Fruit fly (Drosophila melanogaster) whole organism: ENCODE measurements around the gene CG13484.

Experiments used
- Dll ChIP-seq: fragments of >200 bp; optimal IDR thresholded peaks from 2 replicates; lab custom pipeline; 2017
- EcR ChIP-seq, 2 experiments: fragments of >200 bp; optimal IDR thresholded peaks; 2 replicates each; lab custom pipeline; 2017; ENCODE audit warnings: missing biosample characterization in 2 of 2, missing genetic modification characterization in 2 of 2, missing genetic modification reagents in 2 of 2
- pan ChIP-seq: fragments of >200 bp; optimal IDR thresholded peaks from 2 replicates; lab custom pipeline; 2017
- psq ChIP-seq: fragments of >200 bp; optimal IDR thresholded peaks from 2 replicates; lab custom pipeline; 2017
- usp ChIP-seq: fragments of >200 bp; optimal IDR thresholded peaks from 2 replicates; lab custom pipeline; 2017; ENCODE audit warnings: missing biosample characterization, missing genetic modification characterization, mixed read lengths

dm6 chr3L:14006704-14007126 lies 46.2 kb downstream of the CG13484 start:
- TF ChIP-seq Dll (lab: Kevin White, UChicago) (no peak), usp (no peak), psq (lab: Kevin White, UChicago) (no peak), pan (lab: Kevin White, UChicago) (no peak), EcR (GFP tag; optimal IDR thresholded peaks at IDR 0.05; lab: Kevin White, UChicago) (no peak)
